Worm (Caenorhabditis elegans) whole organism, early embryonic: ENCODE measurements around the gene mig-6.

ENCODE experiments used
- B0310.2 ChIP-seq: sonication (generic microtip); optimal IDR thresholded peaks from 2 replicates; lab custom pipeline; 2016; ENCODE audit warnings: mild to moderate bottlenecking, missing genetic modification characterization, missing compliant biosample characterization
- F13C5.2 ChIP-seq: sonication (generic microtip); optimal IDR thresholded peaks from 2 replicates; lab custom pipeline; 2017; ENCODE audit warnings: mild to moderate bottlenecking, missing genetic modification characterization, inconsistent platforms, missing compliant biosample characterization
- aly-1 ChIP-seq: sonication (generic microtip); optimal IDR thresholded peaks from 2 replicates; lab custom pipeline; 2016; ENCODE audit warnings: missing genetic modification characterization, missing compliant biosample characterization
- ama-1 ChIP-seq: fragments of 150-350 bp; optimal IDR thresholded peaks from 2 replicates; lab custom pipeline; 2014
- ceh-13 ChIP-seq: fragments of 200-800 bp; sonication (Bioruptor generic); optimal IDR thresholded peaks from 2 replicates; lab custom pipeline; 2018; ENCODE audit warnings: mild to moderate bottlenecking, missing genetic modification characterization, missing compliant biosample characterization
- ceh-36 ChIP-seq: sonication (generic microtip); optimal IDR thresholded peaks from 2 replicates; lab custom pipeline; 2016; ENCODE audit warnings: missing genetic modification characterization, inconsistent platforms, missing compliant biosample characterization
- ets-7 ChIP-seq: sonication (generic microtip); optimal IDR thresholded peaks from 2 replicates; lab custom pipeline; 2016; ENCODE audit warnings: missing genotype, missing genetic modification characterization, missing compliant biosample characterization
- flt-1 ChIP-seq: fragments of 200-800 bp; sonication (Bioruptor generic); IDR thresholded peaks from 2 replicates; pipeline ENCODE4 v1.3.6; 2022; ENCODE audit warnings: missing genetic modification characterization, missing compliant biosample characterization
- hmbx-1 ChIP-seq: sonication (generic microtip); optimal IDR thresholded peaks from 2 replicates; lab custom pipeline; 2016; ENCODE audit warnings: mild to moderate bottlenecking, missing genetic modification characterization, missing compliant biosample characterization
- hmg-4 ChIP-seq: fragments of 200-800 bp; sonication (Bioruptor generic); optimal IDR thresholded peaks from 2 replicates; lab custom pipeline; 2018; ENCODE audit warnings: mild to moderate bottlenecking, missing genetic modification characterization, missing compliant biosample characterization
- hnd-1 ChIP-seq: sonication (generic microtip); optimal IDR thresholded peaks from 2 replicates; lab custom pipeline; 2016; ENCODE audit warnings: missing genetic modification characterization, missing compliant biosample characterization
- pes-1 ChIP-seq: fragments of 200-800 bp; sonication (Bioruptor generic); IDR thresholded peaks from 2 replicates; pipeline ENCODE4 v1.3.6; 2022; ENCODE audit warnings: missing genetic modification reagents, missing genetic modification characterization, missing compliant biosample characterization
- scrt-1 ChIP-seq: fragments of 200-800 bp; sonication (Bioruptor generic); IDR thresholded peaks from 2 replicates; pipeline ENCODE4 v1.3.6; 2022; ENCODE audit warnings: missing genetic modification characterization, missing compliant biosample characterization
- sea-1 ChIP-seq: fragments of 200-800 bp; sonication (Bioruptor generic); conservative IDR thresholded peaks from 2 replicates; pipeline ENCODE4 v1.3.6; 2022; ENCODE audit warnings: missing genetic modification characterization, missing compliant biosample characterization
- tbx-11 ChIP-seq: fragments of 200-800 bp; sonication (Bioruptor generic); IDR thresholded peaks from 2 replicates; pipeline ENCODE4 v1.3.6; 2022; ENCODE audit warnings: missing genetic modification characterization, missing compliant biosample characterization
- tbx-37 ChIP-seq: fragments of 200-800 bp; sonication (Bioruptor generic); conservative IDR thresholded peaks from 2 replicates; pipeline ENCODE4 v1.3.6; 2022; ENCODE audit warnings: missing genetic modification reagents, missing genetic modification characterization, missing compliant biosample characterization
- tra-4 ChIP-seq: sonication (generic microtip); optimal IDR thresholded peaks from 2 replicates; lab custom pipeline; 2017; ENCODE audit warnings: missing genetic modification characterization, missing compliant biosample characterization

Gene mig-6

ce11 chrV:7798079-7798478 is 28.9 kb upstream of the mig-6 start, which contains the start of gene ZK742.7:
Gene ZK742.7 (plus strand): TSS chrV:7798379.
- TF ChIP-seq sea-1 (GFP tag; lab: Robert Waterston, UW) (no peak), ceh-36 (tag; lab: Kevin White, UChicago) (no peak), aly-1 (tag; lab: Kevin White, UChicago) (no peak), hmbx-1 (no peak), tbx-11 (no peak), F13C5.2 (tag; lab: Kevin White, UChicago) (no peak), tbx-37 (GFP tag; lab: Robert Waterston, UW) (no peak), B0310.2 (tag; lab: Kevin White, UChicago) (no peak), scrt-1 (no peak), ceh-13 (GFP tag; lab: Kevin White, UChicago) (no peak), tra-4 (no peak), pes-1 (no peak), flt-1 (GFP tag; lab: Robert Waterston, UW) (no peak), ets-7 (tag; lab: Kevin White, UChicago) (no peak), hmg-4 (GFP tag; lab: Kevin White, UChicago) (no peak), hnd-1 (tag; lab: Kevin White, UChicago) (no peak), ama-1 (lab: Kevin White, UChicago) (no peak)

- TF ChIP-seq hnd-1 (tag; lab: Kevin White, UChicago) = no peak
These were observed 23.5 kb upstream of the mig-6 start for ce11 chrV:7803563-7803962.

- no peak for TF ChIP-seq F13C5.2 (tag; lab: Kevin White, UChicago)
- no peak for TF ChIP-seq pes-1
- TF ChIP-seq tra-4 = no peak
- no peak for TF ChIP-seq hmbx-1
- 0 out of 2 replicates have a peak, but pooled peaks have one; percentile 55 for TF ChIP-seq sea-1 (GFP tag; lab: Robert Waterston, UW)
These were observed 22.8 kb upstream of the mig-6 start, which contains the start of gene uvs-1 for ce11 chrV:7804064-7804800. Gene uvs-1 (minus strand): TSS chrV:7804208.

DNA sequence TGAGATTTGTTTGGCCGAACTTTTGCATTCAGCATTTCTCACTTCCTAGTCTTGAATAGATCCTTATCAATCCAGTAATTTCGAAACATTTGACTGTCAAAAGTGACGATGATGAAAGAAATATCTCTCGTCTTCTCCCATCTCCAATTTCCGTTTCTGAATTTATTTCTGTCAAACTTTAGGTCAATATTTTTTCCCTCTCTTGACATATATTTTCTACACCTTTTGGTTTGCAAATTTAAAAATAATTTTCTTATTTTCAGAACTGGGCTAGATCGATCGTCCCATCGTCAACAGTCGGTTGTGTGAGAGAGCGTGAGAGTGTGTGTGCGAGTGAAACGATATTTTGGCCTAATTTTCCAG is 22.2 kb upstream of the mig-6 start, which contains the start of gene xpo-1:
xpo-1 (plus strand) TSS at position 264 of the 363 bp plus-strand sequence.
- TF ChIP-seq tbx-11 = no peak
- TF ChIP-seq aly-1 (tag; lab: Kevin White, UChicago) = no peak
- no peak for TF ChIP-seq hmbx-1
- TF ChIP-seq sea-1 (GFP tag; lab: Robert Waterston, UW) = no peak
- TF ChIP-seq hmg-4 (GFP tag; lab: Kevin White, UChicago) = no peak
- no peak for TF ChIP-seq ceh-13 (GFP tag; lab: Kevin White, UChicago)
- no peak for TF ChIP-seq flt-1 (GFP tag; lab: Robert Waterston, UW)
- TF ChIP-seq ama-1 (lab: Kevin White, UChicago) = no peak
- TF ChIP-seq tbx-37 (GFP tag; lab: Robert Waterston, UW) = no peak
- no peak for TF ChIP-seq tra-4
- TF ChIP-seq F13C5.2 (tag; lab: Kevin White, UChicago) = no peak
- TF ChIP-seq hnd-1 (tag; lab: Kevin White, UChicago) = no peak

DNA sequence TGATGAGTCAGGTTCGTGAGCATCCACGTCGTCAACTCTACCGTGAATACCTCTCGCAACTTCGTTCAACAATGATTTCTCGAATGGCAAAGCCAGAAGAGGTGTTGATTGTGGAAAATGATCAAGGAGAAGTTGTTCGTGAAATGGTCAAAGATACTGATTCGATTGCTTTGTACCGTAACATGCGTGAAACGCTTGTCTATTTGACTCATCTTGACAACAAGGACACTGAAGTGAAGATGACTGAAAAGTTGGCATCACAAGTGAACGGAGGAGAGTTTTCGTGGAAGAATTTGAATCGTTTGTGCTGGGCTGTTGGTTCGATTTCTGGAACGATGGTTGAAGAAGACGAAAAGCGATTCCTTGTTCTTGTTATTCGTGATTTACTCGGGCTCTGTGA is 20.4 kb upstream of the mig-6 start:
- TF ChIP-seq sea-1 (GFP tag; lab: Robert Waterston, UW) = no peak
- no peak for TF ChIP-seq ama-1 (lab: Kevin White, UChicago)
- no peak for TF ChIP-seq tbx-37 (GFP tag; lab: Robert Waterston, UW)
- no peak for TF ChIP-seq scrt-1
- no peak for TF ChIP-seq ets-7 (tag; lab: Kevin White, UChicago)
- no peak for TF ChIP-seq hmbx-1
- no peak for TF ChIP-seq tbx-11
- TF ChIP-seq pes-1 = no peak
- TF ChIP-seq B0310.2 (tag; lab: Kevin White, UChicago) = no peak
- no peak for TF ChIP-seq ceh-36 (tag; lab: Kevin White, UChicago)
- no peak for TF ChIP-seq flt-1 (GFP tag; lab: Robert Waterston, UW)
- TF ChIP-seq tra-4 = no peak

- no peak for TF ChIP-seq flt-1 (GFP tag; lab: Robert Waterston, UW)
- TF ChIP-seq ama-1 (lab: Kevin White, UChicago) = no peak
These were observed 18.6 kb upstream of the mig-6 start for ce11 chrV:7808444-7808843.

- TF ChIP-seq tbx-11 (no peak), flt-1 (GFP tag; lab: Robert Waterston, UW) (no peak), ceh-13 (GFP tag; lab: Kevin White, UChicago) (no peak), pes-1 (no peak), hmg-4 (GFP tag; lab: Kevin White, UChicago) (no peak), ets-7 (tag; lab: Kevin White, UChicago) (no peak), B0310.2 (tag; lab: Kevin White, UChicago) (no peak), scrt-1 (no peak), hmbx-1 (no peak)
These were observed 17.4 kb upstream of the mig-6 start, which contains the start of gene ZK742.3 for ce11 chrV:7809320-7810256. Gene ZK742.3 (minus strand): TSS chrV:7809912.
